Fruit fly (Drosophila melanogaster) whole organism, embryonic: ENCODE results near the gene CG12081.
A peak's percentile ranks its signal among the peaks of the same experiment; 100 is the strongest.

Experiments
- ATbp ChIP-seq: fragments of 200-800 bp; sonication (Bioruptor generic); optimal IDR thresholded peaks from 2 replicates; lab custom pipeline; 2017; ENCODE audit warnings: missing biosample characterization, mild to moderate bottlenecking, missing genetic modification characterization, missing genetic modification reagents
- Abd-B ChIP-seq: fragments of 200-800 bp; sonication (Bioruptor generic); optimal IDR thresholded peaks from 2 replicates; lab custom pipeline; 2018; ENCODE audit warnings: missing biosample characterization, mild to moderate bottlenecking, missing genetic modification characterization, moderate library complexity
- Atf3 ChIP-seq: fragments of 200-800 bp; sonication (Bioruptor generic); optimal IDR thresholded peaks from 3 replicates; lab custom pipeline; 2016; ENCODE audit warnings: missing biosample characterization, missing genetic modification characterization
- CG10147 ChIP-seq: fragments of 200-800 bp; sonication (Bioruptor generic); optimal IDR thresholded peaks from 2 replicates; lab custom pipeline; 2019; ENCODE audit warnings: missing biosample characterization, mild to moderate bottlenecking, missing genetic modification characterization, moderate library complexity
- CG10366 ChIP-seq: fragments of 200-800 bp; sonication (Bioruptor generic); IDR thresholded peaks from 2 replicates; pipeline ENCODE4 v1.3.6; 2022; ENCODE audit warnings: missing biosample characterization, missing genetic modification characterization
- CG10565 ChIP-seq: fragments of 200-800 bp; sonication (Bioruptor generic); optimal IDR thresholded peaks from 3 replicates; lab custom pipeline; 2016; ENCODE audit warnings: missing biosample characterization, mild to moderate bottlenecking, missing genetic modification characterization
- CG10654 ChIP-seq: fragments of 200-800 bp; sonication (Bioruptor generic); optimal IDR thresholded peaks from 2 replicates; lab custom pipeline; 2016; ENCODE audit warnings: missing biosample characterization, missing genetic modification characterization
- CG10959 ChIP-seq: fragments of 200-800 bp; sonication (Bioruptor generic); IDR thresholded peaks from 2 replicates; pipeline ENCODE4 v1.3.6; 2022; ENCODE audit warnings: missing biosample characterization, missing genetic modification characterization
- CG11093 ChIP-seq: fragments of 200-800 bp; sonication (Bioruptor generic); IDR thresholded peaks from 3 replicates; pipeline ENCODE4 v1.3.6; 2022; ENCODE audit warnings: missing biosample characterization, missing genetic modification characterization
- CG11456 ChIP-seq: fragments of 200-800 bp; sonication (Bioruptor generic); IDR thresholded peaks from 3 replicates; pipeline ENCODE4 v1.3.6; 2022; ENCODE audit warnings: missing biosample characterization, missing genetic modification characterization
- CG12744 ChIP-seq: fragments of 200-800 bp; sonication (Bioruptor generic); optimal IDR thresholded peaks from 2 replicates; lab custom pipeline; 2016; ENCODE audit warnings: missing biosample characterization, missing genetic modification characterization
- CG14860 ChIP-seq: fragments of 200-800 bp; sonication (Bioruptor generic); IDR thresholded peaks from 3 replicates; pipeline ENCODE4 v1.3.6; 2022; ENCODE audit warnings: missing biosample characterization, missing genetic modification characterization; ENCODE audit not compliant: partially characterized antibody
- CG17385 ChIP-seq: fragments of 200-800 bp; sonication (Bioruptor generic); optimal IDR thresholded peaks from 3 replicates; lab custom pipeline; 2018; ENCODE audit warnings: missing biosample characterization, mild to moderate bottlenecking, missing genetic modification characterization
- CG2120 ChIP-seq: fragments of 200-800 bp; sonication (Bioruptor generic); optimal IDR thresholded peaks from 3 replicates; lab custom pipeline; 2016; ENCODE audit warnings: missing biosample characterization, missing genetic modification characterization
- CG30403 ChIP-seq: fragments of 200-800 bp; sonication (Bioruptor generic); optimal IDR thresholded peaks from 3 replicates; lab custom pipeline; 2016; ENCODE audit warnings: missing biosample characterization, missing genetic modification characterization
- CG31388 ChIP-seq: fragments of 200-800 bp; sonication (Bioruptor generic); optimal IDR thresholded peaks from 2 replicates; lab custom pipeline; 2016; ENCODE audit warnings: missing biosample characterization, missing genetic modification characterization
- CG32532 ChIP-seq: fragments of 200-800 bp; sonication (Bioruptor generic); IDR thresholded peaks from 2 replicates; pipeline ENCODE4 v1.3.6; 2022; ENCODE audit warnings: missing biosample characterization, missing genetic modification characterization
- CG34422 ChIP-seq: fragments of 200-800 bp; sonication (Bioruptor generic); IDR thresholded peaks from 3 replicates; pipeline ENCODE4 v1.3.6; 2022; ENCODE audit warnings: missing biosample characterization, missing genetic modification characterization
- CG3838 ChIP-seq: fragments of 200-800 bp; sonication (Bioruptor generic); optimal IDR thresholded peaks from 3 replicates; lab custom pipeline; 2016; ENCODE audit warnings: missing biosample characterization, missing genetic modification characterization
- CG4282 ChIP-seq: fragments of 200-800 bp; sonication (Bioruptor generic); optimal IDR thresholded peaks from 2 replicates; lab custom pipeline; 2016; ENCODE audit warnings: missing biosample characterization, missing genetic modification characterization
- CG7839 ChIP-seq: fragments of 200-800 bp; sonication (Bioruptor generic); optimal IDR thresholded peaks from 3 replicates; lab custom pipeline; 2018; ENCODE audit warnings: missing biosample characterization, mild to moderate bottlenecking, missing genetic modification characterization, moderate library complexity
- CG8359 ChIP-seq: fragments of 200-800 bp; sonication (Bioruptor generic); optimal IDR thresholded peaks from 2 replicates; lab custom pipeline; 2017; ENCODE audit warnings: missing biosample characterization, mild to moderate bottlenecking, missing genetic modification characterization, borderline replicate concordance
- CG9797 ChIP-seq: fragments of 200-800 bp; sonication (Bioruptor generic); optimal IDR thresholded peaks from 3 replicates; lab custom pipeline; 2018; ENCODE audit warnings: missing biosample characterization, mild to moderate bottlenecking, missing genetic modification characterization
- Doc2 ChIP-seq: fragments of 200-800 bp; sonication (Bioruptor generic); IDR thresholded peaks from 2 replicates; pipeline ENCODE4 v1.3.6; 2022; ENCODE audit warnings: missing biosample characterization, missing genetic modification characterization
- Dp ChIP-seq: fragments of 200-800 bp; sonication (Bioruptor generic); optimal IDR thresholded peaks from 2 replicates; lab custom pipeline; 2018; ENCODE audit warnings: missing biosample characterization, mild to moderate bottlenecking, missing genetic modification characterization, moderate library complexity
- E2f1 ChIP-seq: fragments of 200-800 bp; sonication (Bioruptor generic); IDR thresholded peaks from 2 replicates; pipeline ENCODE4 v1.3.6; 2022; ENCODE audit warnings: missing biosample characterization, missing genetic modification characterization
- Fer1 ChIP-seq: fragments of 200-800 bp; sonication (Bioruptor generic); optimal IDR thresholded peaks from 2 replicates; lab custom pipeline; 2017; ENCODE audit warnings: missing biosample characterization, mild to moderate bottlenecking, missing genetic modification characterization
- Hr39 ChIP-seq: fragments of >200 bp; optimal IDR thresholded peaks from 2 replicates; lab custom pipeline; 2017
- Jarid2 ChIP-seq: fragments of 200-800 bp; sonication (Bioruptor generic); optimal IDR thresholded peaks from 3 replicates; lab custom pipeline; 2017; ENCODE audit warnings: mild to moderate bottlenecking, missing biosample characterization, missing genetic modification reagents, missing genetic modification characterization
- Mad ChIP-seq: fragments of 200-800 bp; sonication (Bioruptor generic); optimal IDR thresholded peaks from 2 replicates; lab custom pipeline; 2016; ENCODE audit warnings: missing biosample characterization, missing genetic modification characterization
- Nf-YB ChIP-seq: fragments of 200-800 bp; sonication (Bioruptor generic); optimal IDR thresholded peaks from 3 replicates; lab custom pipeline; 2019; ENCODE audit warnings: missing biosample characterization, mild to moderate bottlenecking, missing genetic modification characterization, moderate library complexity
- Oaz ChIP-seq: fragments of 200-800 bp; sonication (Bioruptor generic); IDR thresholded peaks from 2 replicates; pipeline ENCODE4 v1.3.6; 2022; ENCODE audit warnings: missing biosample characterization, missing genetic modification characterization
- Ssrp ChIP-seq: fragments of 200-800 bp; sonication (Bioruptor generic); optimal IDR thresholded peaks from 2 replicates; lab custom pipeline; 2018; ENCODE audit warnings: missing biosample characterization, mild to moderate bottlenecking, missing genetic modification characterization, moderate library complexity
- Taf1 ChIP-seq: fragments of 200-800 bp; sonication (Bioruptor generic); IDR thresholded peaks from 2 replicates; pipeline ENCODE4 v1.3.6; 2022; ENCODE audit warnings: missing biosample characterization, missing genetic modification characterization
- ab ChIP-seq: fragments of 200-800 bp; sonication (Bioruptor generic); optimal IDR thresholded peaks from 2 replicates; lab custom pipeline; 2016; ENCODE audit warnings: missing biosample characterization, missing genetic modification characterization
- ap ChIP-seq: fragments of 200-800 bp; sonication (Bioruptor generic); IDR thresholded peaks from 2 replicates; pipeline ENCODE4 v1.3.6; 2022; ENCODE audit warnings: missing biosample characterization, missing genetic modification characterization
- cg ChIP-seq: fragments of 200-800 bp; sonication (Bioruptor generic); optimal IDR thresholded peaks from 3 replicates; lab custom pipeline; 2019; ENCODE audit warnings: missing biosample characterization, mild to moderate bottlenecking, missing genetic modification characterization, moderate library complexity
- crp ChIP-seq, 2 experiments: fragments of 200-800 bp; sonication (Bioruptor generic); optimal IDR thresholded peaks; 2 replicates in 1 of 2; 3 replicates in 1 of 2; lab custom pipeline; 2017; ENCODE audit warnings: missing biosample characterization in 2 of 2, missing genetic modification characterization in 2 of 2, mild to moderate bottlenecking in 1 of 2, moderate library complexity in 1 of 2
- grn ChIP-seq: fragments of 200-800 bp; sonication (Bioruptor generic); optimal IDR thresholded peaks from 3 replicates; lab custom pipeline; 2017; ENCODE audit warnings: missing biosample characterization, missing genetic modification characterization
- gro ChIP-seq: fragments of 200-800 bp; sonication (Bioruptor generic); optimal IDR thresholded peaks from 2 replicates; lab custom pipeline; 2016; ENCODE audit warnings: missing biosample characterization, missing genetic modification characterization
- hbn ChIP-seq: fragments of 200-800 bp; sonication (Bioruptor generic); IDR thresholded peaks from 2 replicates; pipeline ENCODE4 v1.3.6; 2022; ENCODE audit warnings: missing biosample characterization, missing genetic modification characterization; ENCODE audit not compliant: partially characterized antibody
- lola ChIP-seq, 3 experiments: fragments of >200 bp in 2 of 3; fragments of 200-800 bp in 1 of 3; sonication (Bioruptor generic) in 1 of 3; optimal IDR thresholded peaks; 2 replicates each; lab custom pipeline; 2017 to 2019; ENCODE audit warnings: missing biosample characterization in 3 of 3, missing genetic modification characterization in 3 of 3, mild to moderate bottlenecking in 1 of 3, moderate library complexity in 1 of 3
- mam ChIP-seq: fragments of 200-800 bp; sonication (Bioruptor generic); optimal IDR thresholded peaks from 3 replicates; lab custom pipeline; 2016; ENCODE audit warnings: missing biosample characterization, missing genetic modification characterization
- mirr ChIP-seq: fragments of 200-800 bp; sonication (Bioruptor generic); optimal IDR thresholded peaks from 3 replicates; lab custom pipeline; 2018; ENCODE audit warnings: missing biosample characterization, mild to moderate bottlenecking, missing genetic modification characterization
- nerfin-1 ChIP-seq: fragments of 200-800 bp; sonication (Bioruptor generic); optimal IDR thresholded peaks from 3 replicates; lab custom pipeline; 2019; ENCODE audit warnings: missing biosample characterization, mild to moderate bottlenecking, missing genetic modification characterization, moderate library complexity
- pfk ChIP-seq: fragments of 200-800 bp; sonication (Bioruptor generic); optimal IDR thresholded peaks from 2 replicates; lab custom pipeline; 2018; ENCODE audit warnings: missing biosample characterization, mild to moderate bottlenecking, missing genetic modification characterization, moderate library complexity
- pum ChIP-seq: fragments of 200-800 bp; sonication (Bioruptor generic); optimal IDR thresholded peaks from 2 replicates; lab custom pipeline; 2016; ENCODE audit warnings: missing biosample characterization, missing genetic modification characterization
- tap ChIP-seq: fragments of 200-800 bp; optimal IDR thresholded peaks from 3 replicates; lab custom pipeline; 2019; ENCODE audit warnings: missing biosample characterization, mild to moderate bottlenecking, missing genetic modification characterization, moderate library complexity
- tna ChIP-seq: fragments of 200-800 bp; sonication (Bioruptor generic); IDR thresholded peaks from 2 replicates; pipeline ENCODE4 v1.3.6; 2022; ENCODE audit warnings: missing biosample characterization, missing genetic modification characterization; ENCODE audit not compliant: partially characterized antibody
- zfh1 ChIP-seq: fragments of 200-800 bp; sonication (Bioruptor generic); IDR thresholded peaks from 3 replicates; pipeline ENCODE4 v1.3.6; 2022; ENCODE audit warnings: missing biosample characterization, missing genetic modification characterization

CG12081 gene

DNA sequence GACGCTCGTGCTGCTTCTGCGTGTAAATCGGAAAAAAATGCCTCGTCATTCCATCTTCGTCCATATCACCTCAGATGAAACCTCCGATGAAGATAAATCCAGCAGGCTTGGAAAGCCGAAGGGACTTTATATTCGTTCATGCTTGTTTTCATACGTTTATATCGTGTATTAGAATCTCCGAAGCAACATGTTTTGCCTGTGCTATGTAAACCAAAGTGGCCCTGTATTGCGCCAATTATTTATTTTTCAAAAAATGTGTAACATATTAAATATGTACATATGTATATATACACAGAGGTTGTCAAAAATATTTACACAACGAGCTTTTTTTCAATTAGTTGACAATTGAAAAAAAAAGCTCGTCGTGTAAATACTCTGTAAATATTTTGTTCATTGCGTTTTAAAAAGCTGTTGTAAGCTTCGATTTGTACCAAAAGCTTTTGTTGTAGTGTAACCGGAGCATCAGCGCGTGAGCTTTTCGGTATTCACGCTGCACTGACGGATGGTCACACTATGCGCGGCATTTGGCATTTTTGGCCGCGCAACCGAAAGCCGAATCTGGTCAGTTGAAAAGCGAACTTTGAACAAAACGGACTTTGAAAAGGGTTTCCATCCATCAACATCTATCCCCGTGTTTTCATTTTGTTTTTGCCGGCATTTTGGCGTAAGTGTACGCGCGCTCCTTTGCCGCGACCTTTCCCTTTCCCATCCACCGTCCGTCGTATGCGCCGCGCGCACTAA, 14.7 kb upstream of the CG12081 start, which contains the start of gene CG12065 (continued):
- no peak for TF ChIP-seq CG17385 (GFP tag; lab: Kevin White, UChicago)
- no peak for TF ChIP-seq ab (GFP tag; lab: Kevin White, UChicago)
- no peak for TF ChIP-seq Ssrp (tag; lab: Kevin White, UChicago)
- no peak for TF ChIP-seq tna (GFP tag; lab: Robert Waterston, UW)
- no peak for TF ChIP-seq Taf1 (GFP tag; lab: Robert Waterston, UW)
- no peak for TF ChIP-seq CG12744 (GFP tag; lab: Kevin White, UChicago)
- no peak for TF ChIP-seq mam (GFP tag; lab: Kevin White, UChicago)
- no peak for TF ChIP-seq CG31388 (GFP tag; lab: Kevin White, UChicago)
- TF ChIP-seq CG10147 (GFP tag; lab: Kevin White, UChicago), result no peak
- no peak for TF ChIP-seq CG3838
- no peak for TF ChIP-seq crp (GFP tag; optimal IDR thresholded peaks at IDR 0.05; lab: Kevin White, UChicago)
- TF ChIP-seq Dp (GFP tag; lab: Kevin White, UChicago), result peak; percentile 88
- TF ChIP-seq CG11456 (GFP tag; lab: Robert Waterston, UW), result no peak
- no peak for TF ChIP-seq CG10959 (GFP tag; lab: Robert Waterston, UW)
- TF ChIP-seq zfh1 (GFP tag; lab: Robert Waterston, UW), result no peak
- TF ChIP-seq CG30403 (GFP tag; lab: Kevin White, UChicago), result peak; percentile 13
- TF ChIP-seq hbn, result no peak
- TF ChIP-seq Hr39 (lab: Kevin White, UChicago), result no peak
- peak in 1 of 3 experiments; percentile 44 for TF ChIP-seq lola (GFP tag; optimal IDR thresholded peaks at IDR 0.05; lab: Kevin White, UChicago)
- TF ChIP-seq Fer1, result peak; percentile 67
- TF ChIP-seq CG11093 (GFP tag; lab: Robert Waterston, UW), result no peak
- TF ChIP-seq grn, result peak; percentile 30
- peak; percentile 76 for TF ChIP-seq ATbp (GFP tag; lab: Kevin White, UChicago)
- no peak for TF ChIP-seq gro (GFP tag; lab: Kevin White, UChicago)
- TF ChIP-seq Jarid2 (GFP tag; lab: Kevin White, UChicago), result peak; percentile 74
- TF ChIP-seq pfk (GFP tag; lab: Kevin White, UChicago), result peak; percentile 41
- TF ChIP-seq CG10565 (GFP tag; lab: Kevin White, UChicago), result no peak
- TF ChIP-seq CG10366 (GFP tag; lab: Robert Waterston, UW), result peak; percentile 52; the same call in 1 of the 2 replicates
- TF ChIP-seq tap (tag; lab: Kevin White, UChicago), result peak; percentile 69
- peak; percentile 32 for TF ChIP-seq Abd-B
- TF ChIP-seq Doc2 (GFP tag; lab: Robert Waterston, UW), result no peak
- TF ChIP-seq Oaz (GFP tag; lab: Robert Waterston, UW), result no peak
- no peak for TF ChIP-seq ap (GFP tag; lab: Robert Waterston, UW)
- peak; percentile 54 for TF ChIP-seq Nf-YB (GFP tag; lab: Kevin White, UChicago)
- TF ChIP-seq CG8359 (GFP tag; lab: Kevin White, UChicago), result peak; percentile 57
- peak; percentile 31 for TF ChIP-seq CG7839 (tag; lab: Kevin White, UChicago)
- no peak for TF ChIP-seq pum (GFP tag; lab: Kevin White, UChicago)
- TF ChIP-seq CG32532 (GFP tag; lab: Robert Waterston, UW), result no peak
- TF ChIP-seq cg (GFP tag; lab: Kevin White, UChicago), result no peak
- peak; percentile 39; the same call in 1 of the 3 replicates for TF ChIP-seq CG34422 (GFP tag; lab: Robert Waterston, UW)
- peak; percentile 80 for TF ChIP-seq nerfin-1 (tag; lab: Kevin White, UChicago)
- TF ChIP-seq Atf3 (GFP tag; lab: Kevin White, UChicago), result no peak
- TF ChIP-seq CG9797 (GFP tag; lab: Kevin White, UChicago), result peak; percentile 94
- no peak for TF ChIP-seq CG14860 (GFP tag; lab: Robert Waterston, UW)
- TF ChIP-seq E2f1 (GFP tag; lab: Robert Waterston, UW), result no peak
- TF ChIP-seq CG4282, result no peak
- no peak for TF ChIP-seq Mad
- peak; percentile 4 for TF ChIP-seq mirr (GFP tag; lab: Kevin White, UChicago)
- TF ChIP-seq CG2120 (GFP tag; lab: Kevin White, UChicago), result no peak
- TF ChIP-seq CG10654 (GFP tag; lab: Kevin White, UChicago), result no peak
